Worm (Caenorhabditis elegans) whole organism, L2 larva: ENCODE measurements around the gene F14B8.4.

Experiments used
- aly-2 ChIP-seq: fragments of 150-350 bp; optimal IDR thresholded peaks from 2 replicates; lab custom pipeline; 2014; ENCODE audit warnings: missing biosample characterization, missing genetic modification characterization
- mdl-1 ChIP-seq, 2 experiments: fragments of 150-350 bp in 1 of 2; sonication (generic microtip) in 1 of 2; optimal IDR thresholded peaks; 2 replicates each; lab custom pipeline; 2017; ENCODE audit warnings: missing biosample characterization in 2 of 2, missing genetic modification characterization in 2 of 2
- nhr-23 ChIP-seq: fragments of 150-350 bp; optimal IDR thresholded peaks from 2 replicates; lab custom pipeline; 2014; ENCODE audit warnings: missing biosample characterization, missing genetic modification reagents, missing genetic modification characterization

ce11 chrX:6920132-6920531, 20.4 kb upstream of the F14B8.4 start:
- no peak for TF ChIP-seq nhr-23 (tag; lab: Kevin White, UChicago)
- TF ChIP-seq aly-2 (tag; lab: Kevin White, UChicago), result no peak
- TF ChIP-seq mdl-1 (tag; optimal IDR thresholded peaks at IDR 0.05; lab: Kevin White, UChicago), result no peak
